Worm (Caenorhabditis elegans) whole organism, L3 larva: ENCODE data around the gene nmt-1.

Experiments used
- R02D3.7 ChIP-seq: fragments of 150-350 bp; optimal IDR thresholded peaks from 2 replicates; lab custom pipeline; 2014; ENCODE audit warnings: missing biosample characterization, missing genetic modification characterization
- ZK546.5 ChIP-seq: sonication (generic microtip); optimal IDR thresholded peaks from 2 replicates; lab custom pipeline; 2017; ENCODE audit warnings: missing biosample characterization, missing genetic modification characterization
- ama-1 ChIP-seq: fragments of 150-350 bp; optimal IDR thresholded peaks from 2 replicates; lab custom pipeline; 2018
- ceh-82 ChIP-seq: fragments of 150-350 bp; optimal IDR thresholded peaks from 2 replicates; lab custom pipeline; 2014; ENCODE audit warnings: missing biosample characterization, missing genetic modification characterization
- egl-5 ChIP-seq: fragments of 150-350 bp; optimal IDR thresholded peaks from 2 replicates; lab custom pipeline; 2017; ENCODE audit warnings: missing biosample characterization, missing genetic modification reagents, missing genetic modification characterization, inconsistent platforms
- elt-2 ChIP-seq: sonication (generic microtip); optimal IDR thresholded peaks from 2 replicates; lab custom pipeline; 2016; ENCODE audit warnings: missing genetic modification reagents, mild to moderate bottlenecking, missing genetic modification characterization, missing compliant biosample characterization
- elt-3 ChIP-seq, 3 experiments: fragments of 150-350 bp in 1 of 3; sonication (generic microtip) in 2 of 3; optimal IDR thresholded peaks; 2 replicates in 2 of 3; 4 replicates in 1 of 3; lab custom pipeline; 2014 to 2017; ENCODE audit warnings: missing biosample characterization in 3 of 3, missing genetic modification characterization in 3 of 3
- fkh-10 ChIP-seq: sonication (generic microtip); optimal IDR thresholded peaks from 2 replicates; lab custom pipeline; 2017; ENCODE audit warnings: missing biosample characterization, missing genetic modification reagents, missing genetic modification characterization
- fkh-2 ChIP-seq: fragments of 150-350 bp; optimal IDR thresholded peaks from 2 replicates; lab custom pipeline; 2014; ENCODE audit warnings: missing biosample characterization, missing genetic modification reagents, missing genetic modification characterization
- fos-1 ChIP-seq: fragments of 150-350 bp; optimal IDR thresholded peaks from 2 replicates; lab custom pipeline; 2014; ENCODE audit warnings: missing biosample characterization, missing genetic modification characterization
- lin-15B ChIP-seq: fragments of 150-350 bp; optimal IDR thresholded peaks from 2 replicates; lab custom pipeline; 2014; ENCODE audit warnings: missing biosample characterization, missing genetic modification characterization
- lin-39 ChIP-seq: fragments of 150-350 bp; optimal IDR thresholded peaks from 2 replicates; lab custom pipeline; 2018; ENCODE audit warnings: missing biosample characterization, missing genetic modification reagents, missing genetic modification characterization
- lsy-12 ChIP-seq: sonication (generic microtip); optimal IDR thresholded peaks from 2 replicates; lab custom pipeline; 2016; ENCODE audit warnings: mild to moderate bottlenecking, missing genetic modification characterization, missing compliant biosample characterization
- mdl-1 ChIP-seq: fragments of 150-350 bp; optimal IDR thresholded peaks from 2 replicates; lab custom pipeline; 2014; ENCODE audit warnings: missing biosample characterization, missing genetic modification characterization
- nhr-11 ChIP-seq: fragments of 150-350 bp; optimal IDR thresholded peaks from 2 replicates; lab custom pipeline; 2014; ENCODE audit warnings: missing biosample characterization, missing genetic modification characterization
- nhr-237 ChIP-seq: fragments of 150-350 bp; optimal IDR thresholded peaks from 2 replicates; lab custom pipeline; 2014; ENCODE audit warnings: missing biosample characterization, missing genetic modification characterization
- nhr-25 ChIP-seq: sonication (generic microtip); optimal IDR thresholded peaks from 2 replicates; lab custom pipeline; 2017; ENCODE audit warnings: missing biosample characterization, missing genetic modification characterization
- nhr-67 ChIP-seq: fragments of 150-350 bp; optimal IDR thresholded peaks from 2 replicates; lab custom pipeline; 2014; ENCODE audit warnings: missing biosample characterization, missing genetic modification characterization
- pha-4 ChIP-seq: fragments of 150-350 bp; optimal IDR thresholded peaks from 2 replicates; lab custom pipeline; 2014; ENCODE audit warnings: missing biosample characterization, missing genetic modification reagents, missing genetic modification characterization
- pqm-1 ChIP-seq: fragments of 150-350 bp; optimal IDR thresholded peaks from 2 replicates; lab custom pipeline; 2017; ENCODE audit warnings: missing biosample characterization, missing genetic modification characterization, inconsistent platforms
- sea-2 ChIP-seq: fragments of 150-350 bp; sonication (generic microtip); optimal IDR thresholded peaks from 4 replicates; lab custom pipeline; 2014; ENCODE audit warnings: missing biosample characterization, missing genetic modification reagents, missing genetic modification characterization
- unc-62 ChIP-seq: fragments of 150-350 bp; sonication (generic microtip); optimal IDR thresholded peaks from 4 replicates; lab custom pipeline; 2014; ENCODE audit warnings: missing biosample characterization, missing genetic modification reagents, missing genetic modification characterization
- zag-1 ChIP-seq: fragments of 150-350 bp; optimal IDR thresholded peaks from 2 replicates; lab custom pipeline; 2014; ENCODE audit warnings: missing biosample characterization, missing genetic modification characterization

Gene nmt-1

DNA sequence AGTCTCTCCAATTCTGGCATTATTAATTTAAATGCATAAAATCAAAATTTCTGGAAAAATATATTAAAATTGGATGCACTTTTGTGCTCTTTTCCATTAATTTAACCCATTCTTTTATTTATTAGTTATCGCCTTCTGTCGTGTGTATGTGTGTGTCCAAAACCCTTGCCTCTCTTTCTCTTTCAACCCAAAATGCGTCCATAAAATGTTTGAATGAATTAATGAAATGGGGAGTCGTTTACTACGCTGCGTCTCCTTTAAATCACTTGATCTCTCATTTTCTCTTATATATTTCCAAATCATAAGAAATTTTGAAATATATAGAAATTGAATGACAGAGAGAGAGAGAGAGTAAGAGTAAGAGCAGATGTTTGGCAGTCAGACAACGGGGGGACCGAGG is 38.2 kb downstream of the nmt-1 start:
- TF ChIP-seq ZK546.5 (tag; lab: Kevin White, UChicago), result no peak
- TF ChIP-seq nhr-67, result no peak
- peak; percentile 2 for TF ChIP-seq elt-2 (tag; lab: Kevin White, UChicago)
- TF ChIP-seq egl-5 (tag; lab: Kevin White, UChicago), result peak; percentile 41
- TF ChIP-seq pha-4 (tag; lab: Kevin White, UChicago), result peak; percentile 1

DNA sequence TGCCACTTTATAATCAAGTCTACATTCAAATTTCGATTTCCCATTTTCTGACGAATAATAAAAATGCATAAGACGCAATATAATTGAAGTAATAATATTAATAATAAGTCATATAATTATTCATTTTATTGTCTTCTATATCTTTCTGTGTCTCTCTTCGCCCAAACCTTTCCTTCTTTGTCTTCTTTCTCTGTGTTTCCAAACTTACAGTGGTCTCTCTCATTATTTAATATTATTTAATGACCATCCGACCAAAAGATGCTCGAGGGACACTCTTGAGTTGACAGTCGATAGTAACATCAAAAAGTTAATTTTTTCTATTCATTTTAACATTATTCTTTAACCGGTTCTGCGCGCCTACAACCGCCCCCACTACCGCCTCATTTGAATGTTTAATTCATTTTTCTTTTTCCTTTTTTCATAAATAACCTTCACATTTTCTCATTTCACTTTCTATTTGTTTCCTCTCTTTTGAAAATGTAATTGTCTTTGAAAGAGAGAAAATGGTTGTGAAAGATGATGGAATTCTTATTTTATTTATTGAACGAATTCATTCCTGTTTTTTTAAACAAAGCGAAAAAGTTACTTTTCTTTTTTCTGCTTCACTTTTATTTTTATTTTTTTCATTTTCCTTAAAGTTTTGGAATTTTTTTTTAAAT is 42.3 kb downstream of the nmt-1 start:
- TF ChIP-seq nhr-25 (tag; lab: Kevin White, UChicago), result peak; percentile 19
- no peak for TF ChIP-seq fkh-2
- no peak for TF ChIP-seq ZK546.5 (tag; lab: Kevin White, UChicago)

DNA sequence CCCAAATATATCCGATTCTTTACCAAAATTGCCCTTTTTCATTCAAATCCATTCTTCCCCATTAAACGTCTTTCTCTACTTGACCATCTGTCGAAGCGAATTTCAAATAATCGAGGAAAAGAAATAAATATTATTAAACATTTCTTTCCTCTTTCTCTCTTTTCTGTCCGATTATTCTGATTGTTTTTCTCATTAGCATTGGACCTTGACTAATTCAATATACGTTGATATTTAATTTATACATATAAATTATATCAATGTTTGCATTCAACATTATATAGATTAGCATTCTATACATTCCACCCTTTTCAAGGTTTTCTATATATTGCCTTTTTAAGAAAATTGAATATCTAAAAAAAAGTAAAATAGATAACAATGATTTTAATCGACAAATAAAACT is 43.2 kb downstream of the nmt-1 start:
- no peak for TF ChIP-seq unc-62 (GFP tag; lab: Kevin White, UChicago)
- TF ChIP-seq pha-4 (tag; lab: Kevin White, UChicago), result peak; percentile 8

DNA sequence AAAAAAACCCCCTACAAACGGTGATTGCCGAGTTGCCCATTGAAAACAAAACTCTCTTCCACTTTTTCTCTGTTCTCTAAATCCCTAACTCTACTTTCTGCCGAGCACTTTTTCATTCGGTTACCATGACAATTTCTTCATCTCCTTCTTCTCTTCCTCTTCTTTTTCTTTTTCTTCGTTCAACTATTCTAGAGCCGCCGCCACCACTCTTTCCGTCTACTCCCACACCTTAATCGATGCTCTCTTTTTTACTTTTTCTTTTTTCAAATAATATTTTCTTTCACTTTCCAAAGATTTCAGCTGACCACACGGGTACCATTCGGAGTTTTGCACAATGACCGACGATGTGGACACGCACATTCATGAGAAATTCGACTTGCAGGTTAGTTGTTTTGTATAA is 48.6 kb downstream of the nmt-1 start, which contains the start of gene mapk-15:
TSS of gene mapk-15 (plus strand) at position 301 of the 400 bp plus-strand sequence.
- TF ChIP-seq fos-1 (no peak), nhr-237 (tag; lab: Kevin White, UChicago) (no peak), R02D3.7 (tag; lab: Kevin White, UChicago) (no peak), ama-1 (lab: Kevin White, UChicago) (no peak), lin-39 (no peak), zag-1 (tag; lab: Kevin White, UChicago) (no peak), ceh-82 (tag; lab: Kevin White, UChicago) (no peak), ZK546.5 (tag; lab: Kevin White, UChicago) (no peak), egl-5 (tag; lab: Kevin White, UChicago) (no peak), lsy-12 (tag; lab: Kevin White, UChicago) (no peak), elt-2 (tag; lab: Kevin White, UChicago) (no peak), elt-3 (tag; optimal IDR thresholded peaks at IDR 0.05; lab: Kevin White, UChicago) (no peak), pqm-1 (tag; lab: Kevin White, UChicago) (no peak), lin-15B (tag; lab: Kevin White, UChicago) (no peak), nhr-25 (tag; lab: Kevin White, UChicago) (no peak), fkh-10 (GFP tag; lab: Kevin White, UChicago) (no peak), sea-2 (GFP tag; lab: Kevin White, UChicago) (no peak), pha-4 (tag; lab: Kevin White, UChicago) (no peak), nhr-11 (tag; lab: Kevin White, UChicago) (no peak), mdl-1 (tag; lab: Kevin White, UChicago) (no peak)
